Fruit fly (Drosophila melanogaster) whole organism, pupa: ENCODE results near the gene Dref.
A peak's percentile ranks its signal among the peaks of the same experiment; 100 is the strongest.

Experiments
- CG10348 ChIP-seq: fragments of 200-800 bp; sonication (Bioruptor generic); IDR thresholded peaks from 2 replicates; pipeline ENCODE4 v1.3.6; 2022; ENCODE audit warnings: missing biosample characterization, missing genetic modification characterization
- CG12605 ChIP-seq: fragments of 200-800 bp; sonication (Bioruptor generic); IDR thresholded peaks from 2 replicates; pipeline ENCODE4 v1.3.6; 2022; ENCODE audit warnings: missing biosample characterization, missing genetic modification characterization
- CG13204 ChIP-seq: fragments of 200-800 bp; sonication (Bioruptor generic); optimal IDR thresholded peaks from 2 replicates; lab custom pipeline; 2018; ENCODE audit warnings: missing biosample characterization, mild to moderate bottlenecking, missing genetic modification characterization, moderate library complexity
- CG14655 ChIP-seq: fragments of 200-800 bp; sonication (Bioruptor generic); optimal IDR thresholded peaks from 3 replicates; lab custom pipeline; 2017; ENCODE audit warnings: mild to moderate bottlenecking, missing biosample characterization, missing genetic modification reagents, missing genetic modification characterization
- CG15710 ChIP-seq: fragments of 200-800 bp; sonication (Bioruptor generic); optimal IDR thresholded peaks from 2 replicates; lab custom pipeline; 2018; ENCODE audit warnings: missing biosample characterization, mild to moderate bottlenecking, missing genetic modification characterization, moderate library complexity
- CG17806 ChIP-seq: fragments of 200-800 bp; sonication (Bioruptor generic); optimal IDR thresholded peaks from 2 replicates; lab custom pipeline; 2018; ENCODE audit warnings: missing biosample characterization, mild to moderate bottlenecking, missing genetic modification characterization, moderate library complexity
- CG32121 ChIP-seq: fragments of 200-800 bp; sonication (Bioruptor generic); IDR thresholded peaks from 2 replicates; pipeline ENCODE4 v1.3.6; 2022; ENCODE audit warnings: missing biosample characterization, missing genetic modification characterization
- CG34367 ChIP-seq: fragments of 200-800 bp; sonication (Bioruptor generic); optimal IDR thresholded peaks from 2 replicates; lab custom pipeline; 2018; ENCODE audit warnings: missing biosample characterization, mild to moderate bottlenecking, missing genetic modification characterization
- CG4496 ChIP-seq: fragments of 200-800 bp; sonication (Bioruptor generic); IDR thresholded peaks from 3 replicates; pipeline ENCODE4 v1.3.6; 2022; ENCODE audit warnings: missing biosample characterization, missing genetic modification characterization
- CG8159 ChIP-seq: fragments of 200-800 bp; sonication (Bioruptor generic); optimal IDR thresholded peaks from 3 replicates; lab custom pipeline; 2018; ENCODE audit warnings: missing biosample characterization, mild to moderate bottlenecking, missing genetic modification characterization, moderate library complexity
- CG8301 ChIP-seq: fragments of 200-800 bp; sonication (Bioruptor generic); optimal IDR thresholded peaks from 2 replicates; lab custom pipeline; 2018; ENCODE audit warnings: missing biosample characterization, mild to moderate bottlenecking, missing genetic modification characterization
- CG9948 ChIP-seq: fragments of 200-800 bp; sonication (Bioruptor generic); optimal IDR thresholded peaks from 2 replicates; lab custom pipeline; 2018; ENCODE audit warnings: missing biosample characterization, mild to moderate bottlenecking, missing genetic modification characterization, moderate library complexity
- D1 ChIP-seq: fragments of 200-800 bp; sonication (Bioruptor generic); optimal IDR thresholded peaks from 2 replicates; lab custom pipeline; 2018; ENCODE audit warnings: missing biosample characterization, mild to moderate bottlenecking, missing genetic modification characterization, moderate library complexity
- EcR ChIP-seq: fragments of 200-800 bp; sonication (Bioruptor generic); optimal IDR thresholded peaks from 3 replicates; lab custom pipeline; 2019; ENCODE audit warnings: missing biosample characterization, missing genetic modification characterization, mild to moderate bottlenecking, moderate library complexity, missing genetic modification reagents
- Ets98B ChIP-seq: fragments of 200-800 bp; sonication (Bioruptor generic); IDR thresholded peaks from 2 replicates; pipeline ENCODE4 v1.3.6; 2022; ENCODE audit warnings: missing biosample characterization, missing genetic modification characterization
- Pif1A ChIP-seq: fragments of 200-800 bp; sonication (Bioruptor generic); optimal IDR thresholded peaks from 3 replicates; lab custom pipeline; 2016; ENCODE audit warnings: missing biosample characterization, missing genetic modification characterization
- Pif1B ChIP-seq: fragments of 200-800 bp; sonication (Bioruptor generic); optimal IDR thresholded peaks from 3 replicates; lab custom pipeline; 2016; ENCODE audit warnings: missing biosample characterization, missing genetic modification characterization
- Snoo ChIP-seq: fragments of 200-800 bp; sonication (Bioruptor generic); optimal IDR thresholded peaks from 3 replicates; lab custom pipeline; 2017; ENCODE audit warnings: missing biosample characterization, mild to moderate bottlenecking, missing genetic modification characterization, inconsistent platforms
- fd96Ca ChIP-seq: fragments of 200-800 bp; sonication (Bioruptor generic); IDR thresholded peaks from 3 replicates; pipeline ENCODE4 v1.3.6; 2022; ENCODE audit warnings: missing biosample characterization, missing genetic modification characterization
- gl ChIP-seq: fragments of 200-800 bp; sonication (Bioruptor generic); optimal IDR thresholded peaks from 2 replicates; lab custom pipeline; 2018; ENCODE audit warnings: missing biosample characterization, mild to moderate bottlenecking, missing genetic modification characterization
- rn ChIP-seq: fragments of 200-800 bp; sonication (Bioruptor generic); IDR thresholded peaks from 2 replicates; pipeline ENCODE4 v1.3.6; 2022; ENCODE audit warnings: missing biosample characterization, missing genetic modification characterization

Gene Dref

dm6 chr2L:9918020-9918959, 48.7 kb downstream of the Dref start, which contains the start of the genes CG5885 and CG4598:
TSS of gene CG5885 (minus strand) at chr2L:9918330.
TSS of gene CG4598 (plus strand) at chr2L:9918618.
- TF ChIP-seq Pif1B (GFP tag; lab: Kevin White, UChicago): peak; percentile 69
- TF ChIP-seq CG4496 (GFP tag; lab: Robert Waterston, UW): peak; percentile 39
- peak; percentile 2 for TF ChIP-seq CG34367 (tag; lab: Kevin White, UChicago)
- TF ChIP-seq rn (GFP tag; lab: Robert Waterston, UW): no peak
- TF ChIP-seq Pif1A (GFP tag; lab: Kevin White, UChicago): peak; percentile 82
- TF ChIP-seq Snoo (tag; lab: Kevin White, UChicago): peak; percentile 44
- TF ChIP-seq CG15710 (tag; lab: Kevin White, UChicago): peak; percentile 55
- TF ChIP-seq EcR: peak; percentile 10
- peak; percentile 42 for TF ChIP-seq CG17806 (tag; lab: Kevin White, UChicago)
- TF ChIP-seq D1 (tag; lab: Kevin White, UChicago): no peak
- peak; percentile 78 for TF ChIP-seq Ets98B (GFP tag; lab: Robert Waterston, UW)
- peak; percentile 76 for TF ChIP-seq CG32121 (GFP tag; lab: Robert Waterston, UW)
- TF ChIP-seq CG9948 (tag; lab: Kevin White, UChicago): peak; percentile 58
- no peak for TF ChIP-seq CG10348 (GFP tag; lab: Robert Waterston, UW)
- peak; percentile 42 for TF ChIP-seq CG13204 (GFP tag; lab: Kevin White, UChicago)
- peak; percentile 78 for TF ChIP-seq CG14655 (GFP tag; lab: Kevin White, UChicago)
- TF ChIP-seq fd96Ca (GFP tag; lab: Robert Waterston, UW): peak; percentile 43; the same call in 1 of the 3 replicates
- peak; percentile 63 for TF ChIP-seq CG8301 (tag; lab: Kevin White, UChicago)
- TF ChIP-seq CG12605 (GFP tag; lab: Robert Waterston, UW): peak; percentile 80
- peak; percentile 81 for TF ChIP-seq gl (tag; lab: Kevin White, UChicago)
- peak; percentile 63 for TF ChIP-seq CG8159 (tag; lab: Kevin White, UChicago)

dm6 chr2L:9915011-9915850, 51.8 kb downstream of the Dref start, which contains the start of gene yip2:
TSS of gene yip2 (plus strand) at chr2L:9915253.
- peak; percentile 91 for TF ChIP-seq Ets98B (GFP tag; lab: Robert Waterston, UW)
- peak; percentile 92 for TF ChIP-seq CG4496 (GFP tag; lab: Robert Waterston, UW)
- TF ChIP-seq gl (tag; lab: Kevin White, UChicago): peak; percentile 100
- TF ChIP-seq Pif1B (GFP tag; lab: Kevin White, UChicago): peak; percentile 99
- peak; percentile 87 for TF ChIP-seq CG15710 (tag; lab: Kevin White, UChicago)
- peak; percentile 89 for TF ChIP-seq CG17806 (tag; lab: Kevin White, UChicago)
- TF ChIP-seq CG34367 (tag; lab: Kevin White, UChicago): peak; percentile 94
- peak; percentile 81 for TF ChIP-seq EcR
- TF ChIP-seq CG8301 (tag; lab: Kevin White, UChicago): peak; percentile 96
- TF ChIP-seq CG12605 (GFP tag; lab: Robert Waterston, UW): peak; percentile 97
- no peak for TF ChIP-seq CG10348 (GFP tag; lab: Robert Waterston, UW)
- TF ChIP-seq CG13204 (GFP tag; lab: Kevin White, UChicago): peak; percentile 100
- TF ChIP-seq rn (GFP tag; lab: Robert Waterston, UW): peak; percentile 66; the same call in 1 of the 2 replicates
- peak; percentile 98 for TF ChIP-seq Pif1A (GFP tag; lab: Kevin White, UChicago)
- peak; percentile 98 for TF ChIP-seq CG14655 (GFP tag; lab: Kevin White, UChicago)
- peak; percentile 92 for TF ChIP-seq fd96Ca (GFP tag; lab: Robert Waterston, UW)
- TF ChIP-seq Snoo (tag; lab: Kevin White, UChicago): peak; percentile 98
- TF ChIP-seq CG32121 (GFP tag; lab: Robert Waterston, UW): peak; percentile 96
- peak; percentile 54 for TF ChIP-seq D1 (tag; lab: Kevin White, UChicago)
- peak; percentile 93 for TF ChIP-seq CG8159 (tag; lab: Kevin White, UChicago)
- peak; percentile 77 for TF ChIP-seq CG9948 (tag; lab: Kevin White, UChicago)
